Worm (Caenorhabditis elegans) whole organism, young adult: ENCODE measurements around the gene C05C9.3.

Experiments
- B0336.3 ChIP-seq: fragments of 200-800 bp; sonication (Bioruptor generic); IDR thresholded peaks from 2 replicates; pipeline ENCODE4 v1.3.6; 2022; ENCODE audit warnings: missing genetic modification characterization, missing compliant biosample characterization
- Y79H2A.3 ChIP-seq: fragments of 200-800 bp; sonication (Bioruptor generic); conservative IDR thresholded peaks from 2 replicates; pipeline ENCODE4 v1.3.6; 2022; ENCODE audit warnings: missing genetic modification reagents, missing genetic modification characterization, missing compliant biosample characterization
- ceh-79 ChIP-seq: sonication (generic microtip); optimal IDR thresholded peaks from 2 replicates; lab custom pipeline; 2017; ENCODE audit warnings: mild to moderate bottlenecking, missing genetic modification characterization, missing compliant biosample characterization
- madf-10 ChIP-seq: sonication (generic microtip); optimal IDR thresholded peaks from 2 replicates; lab custom pipeline; 2016; ENCODE audit warnings: mild to moderate bottlenecking, missing genetic modification characterization, missing compliant biosample characterization
- nfya-1 ChIP-seq: sonication (generic microtip); optimal IDR thresholded peaks from 2 replicates; lab custom pipeline; 2017; ENCODE audit warnings: antibody characterized with exemption, missing compliant biosample characterization, missing genetic modification characterization, borderline replicate concordance; ENCODE audit not compliant: insufficient read depth
- nhr-90 ChIP-seq: sonication (generic microtip); optimal IDR thresholded peaks from 2 replicates; lab custom pipeline; 2016; ENCODE audit warnings: missing genotype, mild to moderate bottlenecking, missing genetic modification characterization, missing compliant biosample characterization
- sdz-38 ChIP-seq: sonication (generic microtip); optimal IDR thresholded peaks from 2 replicates; lab custom pipeline; 2016; ENCODE audit warnings: missing genotype, missing genetic modification characterization, missing compliant biosample characterization
- somi-1 ChIP-seq: fragments of 200-800 bp; sonication (Bioruptor generic); optimal IDR thresholded peaks from 2 replicates; lab custom pipeline; 2018; ENCODE audit warnings: mild to moderate bottlenecking, missing genetic modification characterization, missing compliant biosample characterization

DNA sequence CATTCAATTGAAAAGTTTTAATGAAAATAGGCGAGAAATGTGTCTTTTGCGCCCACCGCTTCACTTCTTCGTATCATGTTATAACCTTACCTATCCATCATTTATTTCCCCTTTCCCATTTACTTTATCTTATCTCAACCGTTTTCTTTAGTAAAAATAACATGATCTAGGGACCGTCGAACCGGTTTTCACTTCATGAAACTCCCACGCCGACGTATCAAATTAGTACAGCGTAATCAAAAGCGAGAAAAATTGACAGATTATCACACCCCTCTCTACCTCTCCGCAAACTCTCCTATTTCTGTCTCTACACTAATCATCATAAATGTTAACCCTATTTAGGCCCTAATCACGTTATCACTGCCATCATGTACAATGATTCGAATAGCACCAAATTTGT is 15.6 kb downstream of the C05C9.3 start:
- TF ChIP-seq madf-10 (tag; lab: Kevin White, UChicago): no peak
- no peak for TF ChIP-seq nfya-1 (tag; lab: Kevin White, UChicago)
- no peak for TF ChIP-seq sdz-38 (tag; lab: Kevin White, UChicago)
- TF ChIP-seq B0336.3 (GFP tag; lab: Robert Waterston, UW): no peak
- no peak for TF ChIP-seq nhr-90 (tag; lab: Kevin White, UChicago)
- no peak for TF ChIP-seq ceh-79 (tag; lab: Kevin White, UChicago)
- TF ChIP-seq somi-1 (GFP tag; lab: Kevin White, UChicago): no peak
- no peak for TF ChIP-seq Y79H2A.3 (GFP tag; lab: Robert Waterston, UW)
